Fruit fly (Drosophila melanogaster) whole organism, prepupa: Measurements from ENCODE around the gene Chc.

Experiments used
- Ets96B ChIP-seq: fragments of 200-800 bp; optimal IDR thresholded peaks from 2 replicates; lab custom pipeline; 2019; ENCODE audit warnings: missing biosample characterization, mild to moderate bottlenecking, missing genetic modification characterization, moderate library complexity
- Hr38 ChIP-seq: sonication (Bioruptor generic); optimal IDR thresholded peaks from 2 replicates; lab custom pipeline; 2016; ENCODE audit warnings: missing biosample characterization, missing genetic modification characterization
- Lpt ChIP-seq: fragments of 200-800 bp; sonication (Bioruptor generic); optimal IDR thresholded peaks from 3 replicates; lab custom pipeline; 2016; ENCODE audit warnings: missing biosample characterization, missing genetic modification characterization
- Sox14 ChIP-seq: fragments of 200-800 bp; sonication (Bioruptor generic); optimal IDR thresholded peaks from 3 replicates; lab custom pipeline; 2016; ENCODE audit warnings: missing biosample characterization, missing genetic modification characterization

dm6 chrX:15807915-15808314, 27.4 kb downstream of the Chc start:
- TF ChIP-seq Ets96B (tag; lab: Kevin White, UChicago) (no peak), Hr38 (GFP tag; lab: Kevin White, UChicago) (no peak), Lpt (GFP tag; lab: Kevin White, UChicago) (no peak), Sox14 (GFP tag; lab: Kevin White, UChicago) (no peak)
